Worm (Caenorhabditis elegans) whole organism, L3 larva: ENCODE data around the gene T10D4.19.

ENCODE experiments used
- R02D3.7 ChIP-seq: fragments of 150-350 bp; optimal IDR thresholded peaks from 2 replicates; lab custom pipeline; 2014; ENCODE audit warnings: missing biosample characterization, missing genetic modification characterization
- ZK546.5 ChIP-seq: sonication (generic microtip); optimal IDR thresholded peaks from 2 replicates; lab custom pipeline; 2017; ENCODE audit warnings: missing biosample characterization, missing genetic modification characterization
- ama-1 ChIP-seq: fragments of 150-350 bp; optimal IDR thresholded peaks from 2 replicates; lab custom pipeline; 2018
- ceh-16 ChIP-seq: sonication (generic microtip); optimal IDR thresholded peaks from 2 replicates; lab custom pipeline; 2017; ENCODE audit warnings: missing biosample characterization, missing genetic modification characterization
- ceh-82 ChIP-seq: fragments of 150-350 bp; optimal IDR thresholded peaks from 2 replicates; lab custom pipeline; 2014; ENCODE audit warnings: missing biosample characterization, missing genetic modification characterization
- ceh-9 ChIP-seq: sonication (generic microtip); optimal IDR thresholded peaks from 2 replicates; lab custom pipeline; 2018; ENCODE audit warnings: missing biosample characterization, missing genetic modification characterization
- daf-12 ChIP-seq: fragments of 150-350 bp; optimal IDR thresholded peaks from 2 replicates; lab custom pipeline; 2014; ENCODE audit warnings: missing biosample characterization, missing genetic modification reagents, missing genetic modification characterization
- egl-27 ChIP-seq: sonication (generic microtip); optimal IDR thresholded peaks from 4 replicates; lab custom pipeline; 2017; ENCODE audit warnings: missing biosample characterization, missing genetic modification reagents, missing genetic modification characterization
- elt-1 ChIP-seq: fragments of 150-350 bp; optimal IDR thresholded peaks from 2 replicates; lab custom pipeline; 2014; ENCODE audit warnings: missing biosample characterization, missing genetic modification characterization
- elt-2 ChIP-seq: sonication (generic microtip); optimal IDR thresholded peaks from 2 replicates; lab custom pipeline; 2016; ENCODE audit warnings: missing genetic modification reagents, mild to moderate bottlenecking, missing genetic modification characterization, missing compliant biosample characterization
- eor-1 ChIP-seq, 2 experiments: fragments of 150-350 bp; optimal IDR thresholded peaks; 2 replicates each; lab custom pipeline; 2014 to 2018; ENCODE audit warnings: missing biosample characterization in 2 of 2, missing genetic modification characterization in 2 of 2
- fkh-10 ChIP-seq: sonication (generic microtip); optimal IDR thresholded peaks from 2 replicates; lab custom pipeline; 2017; ENCODE audit warnings: missing biosample characterization, missing genetic modification reagents, missing genetic modification characterization
- fkh-2 ChIP-seq: fragments of 150-350 bp; optimal IDR thresholded peaks from 2 replicates; lab custom pipeline; 2014; ENCODE audit warnings: missing biosample characterization, missing genetic modification reagents, missing genetic modification characterization
- fos-1 ChIP-seq: fragments of 150-350 bp; optimal IDR thresholded peaks from 2 replicates; lab custom pipeline; 2014; ENCODE audit warnings: missing biosample characterization, missing genetic modification characterization
- hmg-11 ChIP-seq: sonication (generic microtip); optimal IDR thresholded peaks from 2 replicates; lab custom pipeline; 2016; ENCODE audit warnings: missing genetic modification characterization, missing compliant biosample characterization
- lin-15B ChIP-seq: fragments of 150-350 bp; optimal IDR thresholded peaks from 2 replicates; lab custom pipeline; 2014; ENCODE audit warnings: missing biosample characterization, missing genetic modification characterization
- lin-39 ChIP-seq: fragments of 150-350 bp; optimal IDR thresholded peaks from 2 replicates; lab custom pipeline; 2018; ENCODE audit warnings: missing biosample characterization, missing genetic modification reagents, missing genetic modification characterization
- lsy-12 ChIP-seq: sonication (generic microtip); optimal IDR thresholded peaks from 2 replicates; lab custom pipeline; 2016; ENCODE audit warnings: mild to moderate bottlenecking, missing genetic modification characterization, missing compliant biosample characterization
- mdl-1 ChIP-seq: fragments of 150-350 bp; optimal IDR thresholded peaks from 2 replicates; lab custom pipeline; 2014; ENCODE audit warnings: missing biosample characterization, missing genetic modification characterization
- mml-1 ChIP-seq: fragments of 150-350 bp; sonication (generic microtip); optimal IDR thresholded peaks from 3 replicates; lab custom pipeline; 2014; ENCODE audit warnings: missing biosample characterization, missing genetic modification characterization
- nfya-1 ChIP-seq: sonication (generic microtip); optimal IDR thresholded peaks from 2 replicates; lab custom pipeline; 2017; ENCODE audit warnings: missing genetic modification characterization, mild to moderate bottlenecking, missing compliant biosample characterization, antibody characterized with exemption, moderate library complexity; ENCODE audit not compliant: insufficient read depth
- nhr-11 ChIP-seq: fragments of 150-350 bp; optimal IDR thresholded peaks from 2 replicates; lab custom pipeline; 2014; ENCODE audit warnings: missing biosample characterization, missing genetic modification characterization
- nhr-23 ChIP-seq: fragments of 150-350 bp; optimal IDR thresholded peaks from 2 replicates; lab custom pipeline; 2014; ENCODE audit warnings: missing biosample characterization, missing genetic modification reagents, missing genetic modification characterization
- nhr-25 ChIP-seq: sonication (generic microtip); optimal IDR thresholded peaks from 2 replicates; lab custom pipeline; 2017; ENCODE audit warnings: missing biosample characterization, missing genetic modification characterization
- nhr-76 ChIP-seq: fragments of 150-350 bp; sonication (generic microtip); optimal IDR thresholded peaks from 5 replicates; lab custom pipeline; 2014; ENCODE audit warnings: missing biosample characterization, missing genetic modification characterization
- nhr-77 ChIP-seq: fragments of 150-350 bp; optimal IDR thresholded peaks from 2 replicates; lab custom pipeline; 2014; ENCODE audit warnings: missing biosample characterization, missing genetic modification characterization
- pha-4 ChIP-seq: fragments of 150-350 bp; optimal IDR thresholded peaks from 2 replicates; lab custom pipeline; 2014; ENCODE audit warnings: missing biosample characterization, missing genetic modification reagents, missing genetic modification characterization
- pqm-1 ChIP-seq: fragments of 150-350 bp; optimal IDR thresholded peaks from 2 replicates; lab custom pipeline; 2017; ENCODE audit warnings: missing biosample characterization, missing genetic modification characterization, inconsistent platforms
- sea-2 ChIP-seq: fragments of 150-350 bp; sonication (generic microtip); optimal IDR thresholded peaks from 4 replicates; lab custom pipeline; 2014; ENCODE audit warnings: missing biosample characterization, missing genetic modification reagents, missing genetic modification characterization
- snpc-4 ChIP-seq: fragments of 150-350 bp; optimal IDR thresholded peaks from 2 replicates; lab custom pipeline; 2014; ENCODE audit warnings: missing biosample characterization, missing genetic modification characterization
- unc-39 ChIP-seq: sonication (generic microtip); optimal IDR thresholded peaks from 4 replicates; lab custom pipeline; 2017; ENCODE audit warnings: missing biosample characterization, missing genetic modification characterization
- zag-1 ChIP-seq: fragments of 150-350 bp; optimal IDR thresholded peaks from 2 replicates; lab custom pipeline; 2014; ENCODE audit warnings: missing biosample characterization, missing genetic modification characterization
- ztf-4 ChIP-seq: fragments of 150-350 bp; optimal IDR thresholded peaks from 2 replicates; lab custom pipeline; 2014; ENCODE audit warnings: missing biosample characterization, missing genetic modification characterization

T10D4.19 gene

DNA sequence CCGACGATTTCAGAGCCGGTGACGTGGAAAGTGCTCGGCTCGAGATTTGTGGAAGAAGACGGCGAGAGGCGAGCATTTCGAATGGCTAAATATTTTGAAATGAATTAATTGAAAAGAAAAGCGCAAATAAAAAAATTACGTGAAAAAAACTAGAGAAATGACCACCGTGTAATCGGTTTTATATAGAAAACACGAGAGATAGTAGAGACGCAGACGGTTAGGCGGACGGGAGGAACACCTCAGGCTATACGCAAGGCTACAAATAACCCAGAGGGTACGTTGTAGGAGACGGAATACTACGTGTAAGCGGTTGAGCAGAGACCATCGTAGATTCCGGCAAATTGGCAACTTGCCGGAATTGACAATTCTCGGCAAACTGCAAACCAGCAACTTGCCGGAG, 40.6 kb upstream of the T10D4.19 start, which contains the start of gene Y25C1A.13:
Gene Y25C1A.13 (minus strand): TSS at position 101 of the 400 bp plus-strand sequence.
- TF ChIP-seq ZK546.5 = no peak
- peak; percentile 1 for TF ChIP-seq elt-2 (tag; lab: Kevin White, UChicago)
- TF ChIP-seq, all 47 proteins: peak for 1

DNA sequence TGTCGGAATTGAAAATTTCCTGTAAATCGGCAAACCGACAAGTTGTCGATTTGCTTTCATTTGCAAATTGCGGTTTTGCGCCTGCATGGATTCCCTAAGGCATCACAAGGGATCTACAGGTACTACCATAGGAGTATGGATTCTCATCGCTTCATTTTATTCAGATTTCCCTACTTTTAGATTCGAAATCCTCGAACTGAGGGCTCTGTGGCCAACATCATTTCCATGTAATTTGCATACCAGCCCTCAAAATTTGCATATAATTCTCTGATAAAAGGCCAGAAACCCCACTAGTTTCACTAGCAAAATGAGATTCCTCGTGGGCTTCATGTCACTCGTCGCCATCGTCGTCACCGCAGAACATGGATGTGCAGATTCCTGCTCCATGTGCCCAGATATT, 39.4 kb upstream of the T10D4.19 start, which contains the start of gene Y25C1A.2:
Gene Y25C1A.2 (plus strand): TSS at position 301 of the 400 bp plus-strand sequence.
- TF ChIP-seq nhr-11 = no peak
- no peak for TF ChIP-seq nhr-23 (tag; lab: Kevin White, UChicago)
- TF ChIP-seq nhr-25 (tag; lab: Kevin White, UChicago) = no peak
- no peak for TF ChIP-seq fkh-2
- no peak for TF ChIP-seq pha-4 (tag; lab: Kevin White, UChicago)

ce11 chrII:3113289-3113688, 38.4 kb upstream of the T10D4.19 start:
- TF ChIP-seq snpc-4 (peak; percentile 32), nhr-76 (tag; lab: Kevin White, UChicago) (no peak), nhr-11 (no peak)

ce11 chrII:3113934-3114333, 37.8 kb upstream of the T10D4.19 start, which contains the start of gene clec-123:
Gene clec-123 (plus strand): TSS chrII:3114234.
- TF ChIP-seq ZK546.5 (no peak), ceh-16 (tag; lab: Kevin White, UChicago) (no peak), lin-39 (no peak), R02D3.7 (tag; lab: Kevin White, UChicago) (no peak), daf-12 (tag; lab: Kevin White, UChicago) (no peak), fkh-10 (GFP tag; lab: Kevin White, UChicago) (no peak), egl-27 (no peak), pqm-1 (no peak), sea-2 (GFP tag; lab: Kevin White, UChicago) (no peak)

- TF ChIP-seq pha-4 (tag; lab: Kevin White, UChicago) (no peak), ceh-9 (tag; lab: Kevin White, UChicago) (no peak), R02D3.7 (tag; lab: Kevin White, UChicago) (no peak), nhr-11 (no peak), ceh-82 (tag; lab: Kevin White, UChicago) (no peak), nhr-76 (tag; lab: Kevin White, UChicago) (no peak), eor-1 (tag; optimal IDR thresholded peaks at IDR 0.05; lab: Kevin White, UChicago) (no peak), lin-39 (no peak), nfya-1 (tag; lab: Kevin White, UChicago) (no peak), lsy-12 (tag; lab: Kevin White, UChicago) (no peak), unc-39 (tag; lab: Kevin White, UChicago) (no peak), elt-1 (tag; lab: Kevin White, UChicago) (no peak), nhr-25 (tag; lab: Kevin White, UChicago) (no peak), nhr-23 (tag; lab: Kevin White, UChicago) (no peak), pqm-1 (no peak), mml-1 (no peak), mdl-1 (tag; lab: Kevin White, UChicago) (no peak)
- TF ChIP-seq, all 47 proteins: peak for 0
These were observed 34.2 kb upstream of the T10D4.19 start, which contains the start of gene T10D4.7 for ce11 chrII:3117471-3117870. Gene T10D4.7 (plus strand): TSS chrII:3117771.

DNA sequence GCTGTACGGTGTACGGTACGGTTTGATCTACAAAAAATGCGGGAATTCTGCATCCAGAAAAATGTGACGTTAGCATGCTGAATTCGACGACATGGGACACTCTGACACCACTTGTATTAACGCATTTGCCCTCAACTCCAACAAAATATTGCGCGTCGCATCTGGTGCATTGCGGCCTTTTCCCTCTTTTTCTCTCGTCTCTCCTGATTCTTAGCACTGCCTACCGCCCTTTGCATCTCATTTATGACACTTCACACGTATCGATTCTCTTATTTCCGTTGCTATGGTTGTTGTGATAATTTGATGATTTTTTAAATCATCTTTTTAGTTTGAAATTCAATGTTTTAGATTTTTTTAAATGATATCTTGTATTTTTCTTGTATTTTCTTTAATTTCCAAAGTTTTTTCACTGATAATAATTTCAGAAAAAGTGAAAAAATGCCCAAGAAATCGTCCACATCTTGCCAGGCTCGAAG, 32.8 kb upstream of the T10D4.19 start, which contains the start of gene T10D4.6:
Gene T10D4.6 (plus strand): TSS at position 426 of the 476 bp plus-strand sequence.
- TF ChIP-seq hmg-11 (tag; lab: Kevin White, UChicago) (peak; percentile 84), mml-1 (no peak), ama-1 (lab: Kevin White, UChicago) (no peak), pha-4 (tag; lab: Kevin White, UChicago) (peak; percentile 56), lin-15B (tag; lab: Kevin White, UChicago) (peak; percentile 7), ztf-4 (tag; lab: Kevin White, UChicago) (no peak), lin-39 (peak; percentile 8)

DNA sequence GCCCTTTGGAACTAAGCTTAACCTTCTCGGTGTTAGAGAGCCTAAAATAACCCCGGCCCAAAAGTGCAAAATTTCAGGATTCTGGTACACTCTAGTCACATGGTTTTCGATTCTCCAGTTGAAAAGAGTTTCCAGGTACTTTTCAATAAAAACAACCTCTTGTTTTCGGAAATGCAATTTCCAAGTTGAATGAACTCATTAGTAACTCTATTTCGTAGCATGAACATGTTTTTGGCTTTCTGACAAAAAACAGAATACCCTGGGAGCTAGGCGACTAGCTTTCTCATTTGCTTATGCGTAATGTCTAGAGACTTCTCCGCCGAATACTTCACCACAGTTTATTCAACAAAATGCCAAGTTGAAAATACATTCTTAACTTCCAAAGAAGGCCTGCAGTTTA, 28.5 kb upstream of the T10D4.19 start, which contains the start of gene srh-71:
Gene srh-71 (plus strand): TSS at position 301 of the 400 bp plus-strand sequence.
- TF ChIP-seq snpc-4 (no peak), hmg-11 (tag; lab: Kevin White, UChicago) (no peak), R02D3.7 (tag; lab: Kevin White, UChicago) (no peak), fos-1 (tag; lab: Kevin White, UChicago) (no peak), ceh-9 (tag; lab: Kevin White, UChicago) (no peak), nhr-77 (no peak), zag-1 (tag; lab: Kevin White, UChicago) (no peak), nhr-11 (no peak), pha-4 (tag; lab: Kevin White, UChicago) (no peak), ama-1 (lab: Kevin White, UChicago) (no peak), mml-1 (no peak)
